Fruit fly (Drosophila melanogaster) whole organism, embryonic: ENCODE data around the gene PIG-Q.

Experiments
- Ada2b ChIP-seq: fragments of 200-800 bp; sonication (Bioruptor generic); IDR thresholded peaks from 2 replicates; pipeline ENCODE4 v1.3.6; 2022; ENCODE audit warnings: missing biosample characterization, missing genetic modification characterization
- BEAF-32 ChIP-seq: fragments of 200-800 bp; sonication (Bioruptor generic); optimal IDR thresholded peaks from 3 replicates; lab custom pipeline; 2017; ENCODE audit warnings: missing biosample characterization, missing genetic modification characterization, mild to moderate bottlenecking, moderate library complexity, missing genetic modification reagents
- BtbVII ChIP-seq: fragments of 200-800 bp; sonication (Bioruptor generic); optimal IDR thresholded peaks from 3 replicates; lab custom pipeline; 2017; ENCODE audit warnings: missing biosample characterization, mild to moderate bottlenecking, missing genetic modification characterization
- CG10209 ChIP-seq: fragments of 200-800 bp; sonication (Bioruptor generic); optimal IDR thresholded peaks from 3 replicates; lab custom pipeline; 2017; ENCODE audit warnings: missing biosample characterization, mild to moderate bottlenecking, missing genetic modification characterization, missing genetic modification reagents
- CG10959 ChIP-seq: fragments of 200-800 bp; sonication (Bioruptor generic); IDR thresholded peaks from 2 replicates; pipeline ENCODE4 v1.3.6; 2022; ENCODE audit warnings: missing biosample characterization, missing genetic modification characterization
- CG13287 ChIP-seq: fragments of 200-800 bp; sonication (Bioruptor generic); IDR thresholded peaks from 2 replicates; pipeline ENCODE4 v1.3.6; 2022; ENCODE audit warnings: missing biosample characterization, missing genetic modification characterization; ENCODE audit not compliant: partially characterized antibody
- CG15269 ChIP-seq: fragments of 200-800 bp; sonication (Bioruptor generic); optimal IDR thresholded peaks from 2 replicates; lab custom pipeline; 2018; ENCODE audit warnings: missing biosample characterization, mild to moderate bottlenecking, missing genetic modification characterization, moderate library complexity
- CG1529 ChIP-seq: fragments of 200-800 bp; sonication (Bioruptor generic); optimal IDR thresholded peaks from 3 replicates; lab custom pipeline; 2018; ENCODE audit warnings: missing biosample characterization, missing genetic modification characterization
- CG17328 ChIP-seq: fragments of 200-800 bp; sonication (Bioruptor generic); IDR thresholded peaks from 2 replicates; pipeline ENCODE4 v1.3.6; 2022; ENCODE audit warnings: missing biosample characterization, missing genetic modification characterization
- CG17361 ChIP-seq: fragments of 200-800 bp; sonication (Bioruptor generic); IDR thresholded peaks from 3 replicates; pipeline ENCODE4 v1.3.6; 2022; ENCODE audit warnings: missing biosample characterization, missing genetic modification characterization
- CG1832 ChIP-seq: fragments of 200-800 bp; sonication (Bioruptor generic); optimal IDR thresholded peaks from 2 replicates; lab custom pipeline; 2017; ENCODE audit warnings: missing biosample characterization, mild to moderate bottlenecking, missing genetic modification characterization, inconsistent platforms
- CG2678 ChIP-seq: fragments of 200-800 bp; sonication (Bioruptor generic); optimal IDR thresholded peaks from 3 replicates; lab custom pipeline; 2019; ENCODE audit warnings: missing biosample characterization, mild to moderate bottlenecking, missing genetic modification characterization, moderate library complexity
- CG3163 ChIP-seq: fragments of 200-800 bp; sonication (Bioruptor generic); optimal IDR thresholded peaks from 3 replicates; lab custom pipeline; 2016; ENCODE audit warnings: missing biosample characterization, missing genetic modification characterization
- CG32767 ChIP-seq: fragments of 200-800 bp; sonication (Bioruptor generic); IDR thresholded peaks from 2 replicates; pipeline ENCODE4 v1.3.6; 2022; ENCODE audit warnings: missing biosample characterization, missing genetic modification characterization
- CG3847 ChIP-seq: fragments of 200-800 bp; sonication (Bioruptor generic); IDR thresholded peaks from 2 replicates; pipeline ENCODE4 v1.3.6; 2022; ENCODE audit warnings: missing biosample characterization, missing genetic modification characterization
- CG42726 ChIP-seq: fragments of 200-800 bp; sonication (Bioruptor generic); IDR thresholded peaks from 2 replicates; pipeline ENCODE4 v1.3.6; 2022; ENCODE audit warnings: missing biosample characterization, missing genetic modification characterization; ENCODE audit not compliant: partially characterized antibody
- CG4820 ChIP-seq: fragments of 200-800 bp; sonication (Bioruptor generic); optimal IDR thresholded peaks from 3 replicates; lab custom pipeline; 2016; ENCODE audit warnings: missing biosample characterization, missing genetic modification characterization
- Dfd ChIP-seq, 2 experiments: fragments of >200 bp; optimal IDR thresholded peaks; 2 replicates each; lab custom pipeline; 2017; ENCODE audit warnings: missing biosample characterization in 2 of 2, missing genetic modification characterization in 2 of 2
- Dip2 ChIP-seq: fragments of 200-800 bp; sonication (Bioruptor generic); IDR thresholded peaks from 2 replicates; pipeline ENCODE4 v1.3.6; 2022; ENCODE audit warnings: missing biosample characterization, missing genetic modification characterization
- Gsc ChIP-seq: fragments of 200-800 bp; sonication (Bioruptor generic); IDR thresholded peaks from 2 replicates; pipeline ENCODE4 v1.3.6; 2022; ENCODE audit warnings: missing biosample characterization, missing genetic modification characterization
- HLH4C ChIP-seq: fragments of 200-800 bp; sonication (Bioruptor generic); IDR thresholded peaks from 3 replicates; pipeline ENCODE4 v1.3.6; 2022; ENCODE audit warnings: missing biosample characterization, missing genetic modification characterization; ENCODE audit not compliant: partially characterized antibody
- HLH54F ChIP-seq: fragments of 200-800 bp; sonication (Bioruptor generic); optimal IDR thresholded peaks from 3 replicates; lab custom pipeline; 2016; ENCODE audit warnings: missing biosample characterization, missing genetic modification characterization
- HmgD ChIP-seq: fragments of 200-800 bp; sonication (Bioruptor generic); optimal IDR thresholded peaks from 3 replicates; lab custom pipeline; 2016; ENCODE audit warnings: missing biosample characterization, missing genetic modification characterization
- Hmx ChIP-seq: fragments of 200-800 bp; sonication (Bioruptor generic); optimal IDR thresholded peaks from 2 replicates; lab custom pipeline; 2016; ENCODE audit warnings: missing biosample characterization, missing genetic modification characterization
- Med ChIP-seq: fragments of 200-800 bp; sonication (Bioruptor generic); peaks from one replicate; lab custom pipeline; 2016; ENCODE audit warnings: missing biosample characterization, missing genetic modification characterization, mild to moderate bottlenecking, inconsistent platforms, moderate library complexity
- Pdp1 ChIP-seq, 2 experiments: fragments of 200-800 bp; sonication (Bioruptor generic); optimal IDR thresholded peaks; 3 replicates each; lab custom pipeline; 2016; ENCODE audit warnings: missing biosample characterization in 2 of 2, missing genetic modification characterization in 2 of 2, mild to moderate bottlenecking in 1 of 2, moderate library complexity in 1 of 2
- Scr ChIP-seq: fragments of 200-800 bp; sonication (Bioruptor generic); IDR thresholded peaks from 2 replicates; pipeline ENCODE4 v1.3.6; 2022; ENCODE audit warnings: missing biosample characterization, missing genetic modification characterization; ENCODE audit not compliant: partially characterized antibody
- Side ChIP-seq: fragments of 200-800 bp; sonication (Bioruptor generic); optimal IDR thresholded peaks from 2 replicates; lab custom pipeline; 2016; ENCODE audit warnings: missing biosample characterization, missing genetic modification characterization
- ab ChIP-seq: fragments of 200-800 bp; sonication (Bioruptor generic); optimal IDR thresholded peaks from 2 replicates; lab custom pipeline; 2016; ENCODE audit warnings: missing biosample characterization, missing genetic modification characterization
- chif ChIP-seq, 2 experiments: fragments of 200-800 bp; sonication (Bioruptor generic); optimal IDR thresholded peaks; 3 replicates each; lab custom pipeline; 2016; ENCODE audit warnings: missing biosample characterization in 2 of 2, missing genetic modification characterization in 2 of 2
- corto ChIP-seq: fragments of 200-800 bp; sonication (Bioruptor generic); optimal IDR thresholded peaks from 2 replicates; lab custom pipeline; 2016; ENCODE audit warnings: missing biosample characterization, mild to moderate bottlenecking, missing genetic modification characterization, moderate library complexity
- eyg ChIP-seq: fragments of 200-800 bp; sonication (Bioruptor generic); optimal IDR thresholded peaks from 3 replicates; lab custom pipeline; 2016; ENCODE audit warnings: missing biosample characterization, missing genetic modification characterization
- fd96Cb ChIP-seq: fragments of 200-800 bp; sonication (Bioruptor generic); optimal IDR thresholded peaks from 2 replicates; lab custom pipeline; 2018; ENCODE audit warnings: missing biosample characterization, mild to moderate bottlenecking, missing genetic modification characterization, moderate library complexity
- fu2 ChIP-seq: fragments of 200-800 bp; sonication (Bioruptor generic); optimal IDR thresholded peaks from 2 replicates; lab custom pipeline; 2016; ENCODE audit warnings: missing biosample characterization, missing genetic modification characterization
- gce ChIP-seq: fragments of 200-800 bp; sonication (Bioruptor generic); IDR thresholded peaks from 3 replicates; pipeline ENCODE4 v1.3.6; 2022; ENCODE audit warnings: missing biosample characterization, missing genetic modification characterization
- ind ChIP-seq: fragments of 200-800 bp; sonication (Bioruptor generic); optimal IDR thresholded peaks from 3 replicates; lab custom pipeline; 2016; ENCODE audit warnings: missing biosample characterization, missing genetic modification characterization
- kay ChIP-seq: fragments of 200-800 bp; sonication (Bioruptor generic); optimal IDR thresholded peaks from 2 replicates; lab custom pipeline; 2016; ENCODE audit warnings: missing biosample characterization, missing genetic modification characterization
- mam ChIP-seq: fragments of 200-800 bp; sonication (Bioruptor generic); optimal IDR thresholded peaks from 3 replicates; lab custom pipeline; 2016; ENCODE audit warnings: missing biosample characterization, missing genetic modification characterization
- nmo ChIP-seq: fragments of 200-800 bp; sonication (Bioruptor generic); optimal IDR thresholded peaks from 2 replicates; lab custom pipeline; 2018; ENCODE audit warnings: missing biosample characterization, mild to moderate bottlenecking, missing genetic modification characterization, moderate library complexity
- org-1 ChIP-seq: fragments of 200-800 bp; sonication (Bioruptor generic); optimal IDR thresholded peaks from 2 replicates; lab custom pipeline; 2017; ENCODE audit warnings: missing biosample characterization, missing genetic modification characterization
- pum ChIP-seq: fragments of 200-800 bp; sonication (Bioruptor generic); optimal IDR thresholded peaks from 2 replicates; lab custom pipeline; 2016; ENCODE audit warnings: missing biosample characterization, missing genetic modification characterization
- ranshi ChIP-seq: fragments of 200-800 bp; sonication (Bioruptor generic); IDR thresholded peaks from 2 replicates; pipeline ENCODE4 v1.3.6; 2022; ENCODE audit warnings: missing biosample characterization, missing genetic modification characterization
- row ChIP-seq: fragments of 200-800 bp; sonication (Bioruptor generic); IDR thresholded peaks from 3 replicates; pipeline ENCODE4 v1.3.6; 2022; ENCODE audit warnings: missing biosample characterization, missing genetic modification characterization
- schlank ChIP-seq: fragments of 200-800 bp; sonication (Bioruptor generic); optimal IDR thresholded peaks from 2 replicates; lab custom pipeline; 2018; ENCODE audit warnings: missing biosample characterization, mild to moderate bottlenecking, missing genetic modification characterization
- sens ChIP-seq: fragments of 200-800 bp; sonication (Bioruptor generic); peaks from one replicate; lab custom pipeline; 2016; ENCODE audit warnings: missing biosample characterization, missing genetic modification characterization
- sim ChIP-seq: fragments of 200-800 bp; sonication (Bioruptor generic); IDR thresholded peaks from 2 replicates; pipeline ENCODE4 v1.3.6; 2022; ENCODE audit warnings: missing biosample characterization, missing genetic modification characterization
- sna ChIP-seq: fragments of 200-800 bp; sonication (Bioruptor generic); IDR thresholded peaks from 2 replicates; pipeline ENCODE4 v1.3.6; 2022; ENCODE audit warnings: missing biosample characterization, missing genetic modification characterization; ENCODE audit not compliant: partially characterized antibody
- ssp ChIP-seq: fragments of 200-800 bp; sonication (Bioruptor generic); IDR thresholded peaks from 2 replicates; pipeline ENCODE4 v1.3.6; 2022; ENCODE audit warnings: missing biosample characterization, missing genetic modification characterization
- zen ChIP-seq: fragments of 200-800 bp; sonication (Bioruptor generic); optimal IDR thresholded peaks from 3 replicates; lab custom pipeline; 2018; ENCODE audit warnings: missing biosample characterization, mild to moderate bottlenecking, missing genetic modification characterization, moderate library complexity
- zfh1 ChIP-seq: fragments of 200-800 bp; sonication (Bioruptor generic); IDR thresholded peaks from 3 replicates; pipeline ENCODE4 v1.3.6; 2022; ENCODE audit warnings: missing biosample characterization, missing genetic modification characterization

Gene PIG-Q

dm6 chrX:16313078-16313875 is 45.7 kb upstream of the PIG-Q start, which contains the start of the genes CG9915 and SWIP (continued):
- TF ChIP-seq fu2 (GFP tag; lab: Kevin White, UChicago) (no peak), BtbVII (no peak), HLH54F (GFP tag; lab: Kevin White, UChicago) (no peak), Side (peak; percentile 18), eyg (no peak), chif (GFP tag; optimal IDR thresholded peaks at IDR 0.05; lab: Kevin White, UChicago) (no peak), ssp (GFP tag; lab: Robert Waterston, UW) (no peak), CG17361 (GFP tag; lab: Robert Waterston, UW) (peak; percentile 46; the same call in 1 of the 3 replicates), CG3163 (GFP tag; lab: Kevin White, UChicago) (no peak), Dfd (GFP tag; optimal IDR thresholded peaks at IDR 0.05; lab: Kevin White, UChicago) (no peak), gce (GFP tag; lab: Robert Waterston, UW) (no peak), sna (peak; percentile 41; the same call in 1 of the 2 replicates), CG1832 (GFP tag; lab: Kevin White, UChicago) (no peak), CG10959 (GFP tag; lab: Robert Waterston, UW) (no peak), ab (GFP tag; lab: Kevin White, UChicago) (no peak), CG10209 (GFP tag; lab: Kevin White, UChicago) (no peak), CG1529 (GFP tag; lab: Kevin White, UChicago) (no peak), CG42726 (GFP tag; lab: Robert Waterston, UW) (0 out of 2 replicates have a peak, but pooled peaks have one; percentile 33), CG4820 (GFP tag; lab: Kevin White, UChicago) (no peak), CG2678 (tag; lab: Kevin White, UChicago) (no peak), ind (GFP tag; lab: Kevin White, UChicago) (no peak), CG15269 (tag; lab: Kevin White, UChicago) (no peak), mam (GFP tag; lab: Kevin White, UChicago) (no peak), zen (tag; lab: Kevin White, UChicago) (peak; percentile 31), Dip2 (GFP tag; lab: Robert Waterston, UW) (no peak), schlank (no peak), sens (GFP tag; lab: Kevin White, UChicago) (peak; percentile 35), ranshi (GFP tag; lab: Robert Waterston, UW) (no peak), Gsc (GFP tag; lab: Robert Waterston, UW) (no peak), HmgD (GFP tag; lab: Kevin White, UChicago) (no peak), pum (no peak), kay (GFP tag; lab: Kevin White, UChicago) (no peak), Hmx (GFP tag; lab: Kevin White, UChicago) (no peak), zfh1 (no peak), HLH4C (GFP tag; lab: Robert Waterston, UW) (peak; percentile 83), Scr (GFP tag; lab: Robert Waterston, UW) (peak; percentile 60), CG32767 (GFP tag; lab: Robert Waterston, UW) (no peak), CG3847 (GFP tag; lab: Robert Waterston, UW) (peak; percentile 24; the same call in 1 of the 2 replicates), Ada2b (GFP tag; lab: Robert Waterston, UW) (no peak), corto (GFP tag; lab: Kevin White, UChicago) (no peak), BEAF-32 (peak; percentile 30), Pdp1 (GFP tag; optimal IDR thresholded peaks at IDR 0.05; lab: Kevin White, UChicago) (peak in 1 of 2 experiments; percentile 36), sim (GFP tag; lab: Robert Waterston, UW) (no peak), org-1 (GFP tag; lab: Kevin White, UChicago) (no peak), CG17328 (GFP tag; lab: Robert Waterston, UW) (no peak), Med (peak; percentile 68), CG13287 (peak; percentile 47; the same call in 1 of the 2 replicates), nmo (GFP tag; lab: Kevin White, UChicago) (peak; percentile 13), fd96Cb (tag; lab: Kevin White, UChicago) (no peak), row (GFP tag; lab: Robert Waterston, UW) (peak; percentile 62; the same call in 2 of the 3 replicates)
